Worm (Caenorhabditis elegans) whole organism, mixed stage, embryonic: ENCODE data around the gene pes-23.

Experiments
- ces-1 ChIP-seq: fragments of 150-350 bp; optimal IDR thresholded peaks from 2 replicates; lab custom pipeline; 2014; ENCODE audit warnings: missing biosample characterization, missing genetic modification reagents, missing genetic modification characterization
- flh-1 ChIP-seq: fragments of 200-800 bp; sonication (Bioruptor generic); optimal IDR thresholded peaks from 2 replicates; lab custom pipeline; 2018; ENCODE audit warnings: mild to moderate bottlenecking, missing genetic modification characterization, moderate library complexity, missing compliant biosample characterization
- lsy-2 ChIP-seq: fragments of 150-350 bp; optimal IDR thresholded peaks from 2 replicates; lab custom pipeline; 2014; ENCODE audit warnings: missing biosample characterization, missing genetic modification characterization
- mls-2 ChIP-seq: sonication (generic microtip); optimal IDR thresholded peaks from 2 replicates; lab custom pipeline; 2016; ENCODE audit warnings: mild to moderate bottlenecking, missing genetic modification characterization, moderate library complexity, missing compliant biosample characterization
- nhr-12 ChIP-seq: fragments of 150-350 bp; optimal IDR thresholded peaks from 2 replicates; lab custom pipeline; 2014; ENCODE audit warnings: missing biosample characterization, missing genetic modification characterization
- nhr-237 ChIP-seq: fragments of 150-350 bp; optimal IDR thresholded peaks from 2 replicates; lab custom pipeline; 2014; ENCODE audit warnings: missing biosample characterization, missing genetic modification characterization
- snpc-4 ChIP-seq: fragments of 150-350 bp; optimal IDR thresholded peaks from 2 replicates; lab custom pipeline; 2014; ENCODE audit warnings: missing biosample characterization, missing genetic modification characterization
- sptf-1 ChIP-seq: sonication (generic microtip); optimal IDR thresholded peaks from 2 replicates; lab custom pipeline; 2017; ENCODE audit warnings: mild to moderate bottlenecking, missing genetic modification characterization, moderate library complexity, missing compliant biosample characterization
- zip-8 ChIP-seq: fragments of 150-350 bp; optimal IDR thresholded peaks from 2 replicates; lab custom pipeline; 2014; ENCODE audit warnings: missing biosample characterization, missing genetic modification characterization

pes-23 gene

ce11 chrX:6953339-6953738, 52.2 kb downstream of the pes-23 start:
- no peak for TF ChIP-seq lsy-2 (tag; lab: Kevin White, UChicago)
- no peak for TF ChIP-seq nhr-12 (tag; lab: Kevin White, UChicago)
- peak; percentile 67 for TF ChIP-seq ces-1 (GFP tag; lab: Kevin White, UChicago)
- peak; percentile 50 for TF ChIP-seq mls-2 (tag; lab: Kevin White, UChicago)
- TF ChIP-seq nhr-237 (tag; lab: Kevin White, UChicago), result no peak
- TF ChIP-seq sptf-1 (tag; lab: Kevin White, UChicago), result peak; percentile 19
- no peak for TF ChIP-seq flh-1 (GFP tag; lab: Kevin White, UChicago)
- TF ChIP-seq zip-8 (tag; lab: Kevin White, UChicago), result no peak
- no peak for TF ChIP-seq snpc-4 (tag; lab: Kevin White, UChicago)
- TF ChIP-seq, all 35 proteins: peak for 3
